Fruit fly (Drosophila melanogaster) whole organism, embryonic: Measurements from ENCODE around the gene CG18649.

ENCODE experiments used
- CG31365 ChIP-seq: fragments of 200-800 bp; sonication (Bioruptor generic); optimal IDR thresholded peaks from 2 replicates; lab custom pipeline; 2018; ENCODE audit warnings: missing biosample characterization, mild to moderate bottlenecking, missing genetic modification characterization
- CG7372 ChIP-seq: fragments of 200-800 bp; sonication (Bioruptor generic); IDR thresholded peaks from 2 replicates; pipeline ENCODE4 v1.3.6; 2022; ENCODE audit warnings: missing biosample characterization, missing genetic modification characterization
- CG7556 ChIP-seq: fragments of 200-800 bp; sonication (Bioruptor generic); optimal IDR thresholded peaks from 2 replicates; lab custom pipeline; 2017; ENCODE audit warnings: missing biosample characterization, mild to moderate bottlenecking, missing genetic modification characterization
- Doc2 ChIP-seq: fragments of 200-800 bp; sonication (Bioruptor generic); IDR thresholded peaks from 2 replicates; pipeline ENCODE4 v1.3.6; 2022; ENCODE audit warnings: missing biosample characterization, missing genetic modification characterization
- Lim3 ChIP-seq: fragments of 200-800 bp; sonication (Bioruptor generic); IDR thresholded peaks from 2 replicates; pipeline ENCODE4 v1.3.6; 2022; ENCODE audit warnings: missing biosample characterization, missing genetic modification characterization
- fd96Cb ChIP-seq: fragments of 200-800 bp; sonication (Bioruptor generic); optimal IDR thresholded peaks from 2 replicates; lab custom pipeline; 2018; ENCODE audit warnings: missing biosample characterization, mild to moderate bottlenecking, missing genetic modification characterization, moderate library complexity

DNA sequence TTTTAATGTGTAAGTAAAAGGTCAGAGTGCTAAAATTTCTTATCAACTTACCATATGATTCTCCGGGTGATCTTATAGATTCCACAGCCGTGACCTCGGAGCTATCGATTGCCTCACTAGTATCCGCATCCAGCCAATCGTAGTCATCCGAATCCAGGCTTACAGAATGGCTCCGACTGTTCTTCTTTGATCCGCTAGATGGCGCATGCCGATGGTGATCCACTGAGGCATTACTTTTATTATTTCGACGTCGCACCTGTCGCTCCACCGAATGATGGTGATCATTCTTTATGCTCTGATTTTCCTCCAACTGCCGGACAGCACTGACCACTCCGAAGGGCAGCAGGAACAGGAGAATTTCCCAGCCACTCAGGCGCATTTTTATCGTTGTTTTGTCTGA lies 42.8 kb downstream of the CG18649 start:
- TF ChIP-seq CG7372 (GFP tag; lab: Robert Waterston, UW) (no peak), CG7556 (no peak), Lim3 (GFP tag; lab: Robert Waterston, UW) (no peak), Doc2 (GFP tag; lab: Robert Waterston, UW) (no peak), fd96Cb (tag; lab: Kevin White, UChicago) (no peak), CG31365 (tag; lab: Kevin White, UChicago) (no peak)
